Fruit fly (Drosophila melanogaster) whole organism, embryonic: ENCODE results near the gene Ids.

Experiments used
- Elba2 ChIP-seq: fragments of 200-800 bp; sonication (Bioruptor generic); optimal IDR thresholded peaks from 3 replicates; lab custom pipeline; 2016; ENCODE audit warnings: missing biosample characterization, missing genetic modification characterization
- lilli ChIP-seq: fragments of 200-800 bp; sonication (Bioruptor generic); optimal IDR thresholded peaks from 3 replicates; lab custom pipeline; 2016; ENCODE audit warnings: missing biosample characterization, missing genetic modification characterization
- nom ChIP-seq: fragments of 200-800 bp; sonication (Bioruptor generic); optimal IDR thresholded peaks from 2 replicates; lab custom pipeline; 2017; ENCODE audit warnings: missing biosample characterization, missing genetic modification characterization, mild to moderate bottlenecking, moderate library complexity, missing genetic modification reagents

- TF ChIP-seq nom (no peak), Elba2 (no peak), lilli (GFP tag; lab: Kevin White, UChicago) (no peak)
Measured at dm6 chr3L:3348956-3349824, 28.9 kb upstream of the Ids start.
